Worm (Caenorhabditis elegans): ENCODE data around the gene trpp-9.

The trpp-9 gene

ce11 chrX:11606815-11607499 lies 43.2 kb downstream of the trpp-9 start:
- TF ChIP-seq W03F9.2 (tag; optimal IDR thresholded peaks at IDR 0.05) (no peak), dao-5 (tag; optimal IDR thresholded peaks at IDR 0.05) (no peak), him-1 (tag; optimal IDR thresholded peaks at IDR 0.05) (no peak)

- TF ChIP-seq him-1 (tag; optimal IDR thresholded peaks at IDR 0.05) (no peak), dao-5 (tag; optimal IDR thresholded peaks at IDR 0.05) (no peak), W03F9.2 (tag; optimal IDR thresholded peaks at IDR 0.05) (no peak)
Observed at ce11 chrX:11607500-11607823, 43.7 kb downstream of the trpp-9 start.

ce11 chrX:11608110-11608759 lies 44.5 kb downstream of the trpp-9 start:
- no peak for TF ChIP-seq dao-5 (tag; optimal IDR thresholded peaks at IDR 0.05)
- TF ChIP-seq W03F9.2 (tag; optimal IDR thresholded peaks at IDR 0.05) = no peak
- no peak for TF ChIP-seq him-1 (tag; optimal IDR thresholded peaks at IDR 0.05)

ce11 chrX:11617387-11617786 lies 53.7 kb downstream of the trpp-9 start, which contains the start of gene F52D10.4:
Gene F52D10.4 (plus strand): TSS chrX:11617470.
- TF ChIP-seq dao-5 (tag; optimal IDR thresholded peaks at IDR 0.05) (no peak), him-1 (tag; optimal IDR thresholded peaks at IDR 0.05) (no peak), W03F9.2 (tag; optimal IDR thresholded peaks at IDR 0.05) (no peak)
